Fruit fly (Drosophila melanogaster) whole organism, embryonic: ENCODE results near the gene Acyp.

Experiments
- B-H2 ChIP-seq: fragments of 200-800 bp; sonication (Bioruptor generic); optimal IDR thresholded peaks from 2 replicates; lab custom pipeline; 2018; ENCODE audit warnings: missing biosample characterization, mild to moderate bottlenecking, missing genetic modification characterization
- CG15073 ChIP-seq: fragments of 200-800 bp; sonication (Bioruptor generic); optimal IDR thresholded peaks from 2 replicates; lab custom pipeline; 2016; ENCODE audit warnings: missing biosample characterization, missing genetic modification characterization
- CG9215 ChIP-seq: fragments of 200-800 bp; sonication (Bioruptor generic); IDR thresholded peaks from 2 replicates; pipeline ENCODE4 v1.3.6; 2022; ENCODE audit warnings: missing biosample characterization, missing genetic modification characterization
- CG9437 ChIP-seq: fragments of 200-800 bp; sonication (Bioruptor generic); optimal IDR thresholded peaks from 2 replicates; lab custom pipeline; 2018; ENCODE audit warnings: missing biosample characterization, mild to moderate bottlenecking, missing genetic modification characterization
- HLHmδ ChIP-seq: fragments of 200-800 bp; sonication (Bioruptor generic); optimal IDR thresholded peaks from 2 replicates; lab custom pipeline; 2018; ENCODE audit warnings: missing biosample characterization, mild to moderate bottlenecking, missing genetic modification characterization, moderate library complexity
- Sry-δ ChIP-seq: fragments of 200-800 bp; sonication (Bioruptor generic); optimal IDR thresholded peaks from 2 replicates; lab custom pipeline; 2016; ENCODE audit warnings: missing biosample characterization, missing genetic modification characterization
- ato ChIP-seq: fragments of 200-800 bp; sonication (Bioruptor generic); IDR thresholded peaks from 2 replicates; pipeline ENCODE4 v1.3.6; 2022; ENCODE audit warnings: missing biosample characterization, missing genetic modification characterization; ENCODE audit not compliant: partially characterized antibody
- dmrt99B ChIP-seq: fragments of 200-800 bp; sonication (Bioruptor generic); optimal IDR thresholded peaks from 2 replicates; lab custom pipeline; 2018; ENCODE audit warnings: missing biosample characterization, mild to moderate bottlenecking, missing genetic modification characterization, moderate library complexity
- org-1 ChIP-seq: fragments of 200-800 bp; sonication (Bioruptor generic); optimal IDR thresholded peaks from 2 replicates; lab custom pipeline; 2017; ENCODE audit warnings: missing biosample characterization, missing genetic modification characterization

DNA sequence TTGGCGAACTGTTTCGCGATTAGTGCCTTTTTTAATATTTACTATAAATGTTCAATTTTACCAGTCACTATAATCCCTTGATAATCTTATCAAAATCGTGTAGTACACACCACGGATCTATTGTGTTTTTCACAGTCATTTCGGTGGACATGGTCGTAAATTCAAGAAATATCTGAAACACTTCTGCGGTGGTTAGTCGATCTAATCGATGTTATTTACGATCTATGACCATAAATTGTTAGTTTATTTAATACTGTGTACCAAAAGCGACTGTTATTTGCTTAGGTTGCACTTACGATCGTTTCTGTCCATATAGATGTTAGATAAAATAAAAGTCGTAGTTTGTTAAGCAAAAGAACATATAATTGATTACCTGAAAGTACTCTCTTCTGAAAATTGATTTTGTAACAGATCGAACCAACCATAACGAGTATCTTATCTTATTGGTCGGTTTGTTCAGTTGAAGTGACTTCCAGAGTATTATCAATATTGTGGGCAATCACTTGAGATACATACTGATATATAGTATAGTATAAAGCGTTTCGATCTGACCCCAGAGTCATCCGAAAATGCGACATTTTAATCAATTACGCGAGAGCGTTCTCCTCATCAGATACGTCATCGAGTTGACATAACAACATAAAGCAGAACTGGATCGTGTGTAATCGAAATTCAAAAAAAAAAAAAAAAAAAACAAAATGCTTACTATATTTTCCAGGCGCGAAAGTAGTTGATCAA lies 5.9 kb upstream of the Acyp start:
- TF ChIP-seq dmrt99B: no peak
- no peak for TF ChIP-seq org-1 (GFP tag; lab: Kevin White, UChicago)
- no peak for TF ChIP-seq CG15073 (GFP tag; lab: Kevin White, UChicago)
- no peak for TF ChIP-seq ato (GFP tag; lab: Robert Waterston, UW)
- no peak for TF ChIP-seq HLHmδ (GFP tag; lab: Kevin White, UChicago)
- no peak for TF ChIP-seq CG9215
- TF ChIP-seq Sry-δ (GFP tag; lab: Kevin White, UChicago): no peak
- TF ChIP-seq CG9437 (GFP tag; lab: Kevin White, UChicago): no peak
- no peak for TF ChIP-seq B-H2 (GFP tag; lab: Kevin White, UChicago)
